Worm (Caenorhabditis elegans) whole organism, L3 larva: Measurements from ENCODE around the gene oac-5.

Source experiments
- lin-15B ChIP-seq: fragments of 150-350 bp; optimal IDR thresholded peaks from 2 replicates; lab custom pipeline; 2014; ENCODE audit warnings: missing biosample characterization, missing genetic modification characterization
- snpc-4 ChIP-seq: fragments of 150-350 bp; optimal IDR thresholded peaks from 2 replicates; lab custom pipeline; 2014; ENCODE audit warnings: missing biosample characterization, missing genetic modification characterization

DNA sequence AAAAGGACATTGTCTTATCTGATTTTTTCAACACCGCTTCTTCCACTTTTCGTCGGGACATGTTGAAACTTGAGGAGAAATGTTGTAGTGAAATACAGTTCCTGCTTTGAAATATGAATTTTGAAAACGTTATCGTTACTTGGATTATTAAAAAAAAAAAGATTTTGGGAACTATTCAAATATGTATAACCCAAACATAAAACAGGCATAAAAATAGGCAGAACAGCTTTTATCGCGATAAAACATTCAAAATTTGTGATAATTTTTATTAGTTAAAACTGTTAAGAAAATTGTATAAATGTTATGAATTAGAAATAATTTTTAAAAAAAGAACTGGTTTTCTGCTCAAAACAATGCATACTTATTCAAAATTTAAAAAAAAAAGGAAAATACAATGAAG, 36.1 kb upstream of the oac-5 start, which contains the start of gene bgnt-1.3:
- TF ChIP-seq snpc-4 (tag; lab: Kevin White, UChicago) (no peak), lin-15B (tag; lab: Kevin White, UChicago) (no peak)
